Fruit fly (Drosophila melanogaster) whole organism, wandering third instar larva: ENCODE measurements around the gene mib2.
A peak's percentile ranks its signal among the peaks of the same experiment; 100 is the strongest.

Experiments used
- Abd-B ChIP-seq: fragments of >200 bp; optimal IDR thresholded peaks from 2 replicates; lab custom pipeline; 2017; ENCODE audit warnings: missing biosample characterization, missing genetic modification characterization
- CG32264 ChIP-seq: fragments of 200-800 bp; sonication (Bioruptor generic); optimal IDR thresholded peaks from 2 replicates; lab custom pipeline; 2016; ENCODE audit warnings: missing biosample characterization, missing genetic modification characterization
- CG9705 ChIP-seq: fragments of 200-800 bp; sonication (Bioruptor generic); optimal IDR thresholded peaks from 2 replicates; lab custom pipeline; 2018; ENCODE audit warnings: missing biosample characterization, mild to moderate bottlenecking, missing genetic modification characterization
- Dfd ChIP-seq: fragments of >200 bp; optimal IDR thresholded peaks from 2 replicates; lab custom pipeline; 2017; ENCODE audit warnings: missing biosample characterization, missing genetic modification characterization
- Dif ChIP-seq: fragments of 200-275, 200-300 bp; sonication (Bioruptor generic); optimal IDR thresholded peaks from 2 replicates; lab custom pipeline; 2018; ENCODE audit warnings: missing biosample characterization, missing genetic modification characterization; ENCODE audit not compliant: partially characterized antibody
- GATAd ChIP-seq: sonication (Bioruptor generic); optimal IDR thresholded peaks from 2 replicates; lab custom pipeline; 2016; ENCODE audit warnings: missing biosample characterization, missing genetic modification characterization
- Hr78 ChIP-seq: fragments of >200 bp; optimal IDR thresholded peaks from 2 replicates; lab custom pipeline; 2017; ENCODE audit warnings: missing biosample characterization, missing genetic modification characterization
- Jra ChIP-seq: sonication (Bioruptor generic); optimal IDR thresholded peaks from 2 replicates; lab custom pipeline; 2016; ENCODE audit warnings: missing biosample characterization, missing genetic modification characterization
- Myc ChIP-seq: fragments of >200 bp; optimal IDR thresholded peaks from 2 replicates; lab custom pipeline; 2017
- N ChIP-seq: fragments of >200 bp; optimal IDR thresholded peaks from 2 replicates; lab custom pipeline; 2018; ENCODE audit warnings: missing biosample characterization, missing external identifiers, missing genetic modification characterization
- OdsH ChIP-seq: fragments of 200-800 bp; sonication (Bioruptor generic); optimal IDR thresholded peaks from 2 replicates; lab custom pipeline; 2016; ENCODE audit warnings: missing biosample characterization, mild to moderate bottlenecking, missing genetic modification characterization
- Rel ChIP-seq, 2 experiments: fragments of 200-800 bp; sonication (Bioruptor generic) in 1 of 2; optimal IDR thresholded peaks; 2 replicates in 1 of 2; 3 replicates in 1 of 2; lab custom pipeline; 2016 to 2019; ENCODE audit warnings: mild to moderate bottlenecking in 2 of 2, missing biosample characterization in 2 of 2, missing genetic modification characterization in 2 of 2, moderate library complexity in 1 of 2
- Sp1 ChIP-seq: fragments of 200-800 bp; sonication (Bioruptor generic); optimal IDR thresholded peaks from 3 replicates; lab custom pipeline; 2019; ENCODE audit warnings: missing biosample characterization, mild to moderate bottlenecking, missing genetic modification characterization, moderate library complexity
- br ChIP-seq: fragments of 200-800 bp; sonication (Bioruptor generic); optimal IDR thresholded peaks from 2 replicates; lab custom pipeline; 2016; ENCODE audit warnings: missing biosample characterization, missing genetic modification characterization
- brk ChIP-seq: fragments of 200-800 bp; sonication (Bioruptor generic); optimal IDR thresholded peaks from 2 replicates; lab custom pipeline; 2016; ENCODE audit warnings: missing biosample characterization, mild to moderate bottlenecking, missing genetic modification characterization
- dsf ChIP-seq: sonication (Bioruptor generic); optimal IDR thresholded peaks from 2 replicates; lab custom pipeline; 2016; ENCODE audit warnings: missing biosample characterization, missing genetic modification characterization, borderline replicate concordance
- foxo ChIP-seq, 2 experiments: fragments of 200-800 bp; sonication (Bioruptor generic); optimal IDR thresholded peaks; 2 replicates in 1 of 2; 3 replicates in 1 of 2; lab custom pipeline; 2016 to 2017; ENCODE audit warnings: missing biosample characterization in 2 of 2, missing genetic modification characterization in 2 of 2
- fru ChIP-seq: fragments of 200-800 bp; sonication (Bioruptor generic); optimal IDR thresholded peaks from 3 replicates; lab custom pipeline; 2016; ENCODE audit warnings: missing biosample characterization, mild to moderate bottlenecking, missing genetic modification characterization
- h ChIP-seq: fragments of 200-800 bp; sonication (Bioruptor generic); optimal IDR thresholded peaks from 3 replicates; lab custom pipeline; 2016; ENCODE audit warnings: missing biosample characterization, mild to moderate bottlenecking, missing genetic modification characterization
- lola ChIP-seq: fragments of >200 bp; optimal IDR thresholded peaks from 2 replicates; lab custom pipeline; 2017; ENCODE audit warnings: missing biosample characterization, missing genetic modification characterization
- pan ChIP-seq: fragments of >200 bp; optimal IDR thresholded peaks from 2 replicates; lab custom pipeline; 2017
- psq ChIP-seq: fragments of 200-800 bp; sonication (Bioruptor generic); optimal IDR thresholded peaks from 3 replicates; lab custom pipeline; 2017; ENCODE audit warnings: missing biosample characterization, mild to moderate bottlenecking, missing genetic modification characterization, moderate library complexity
- rgr ChIP-seq: fragments of 200-800 bp; sonication (Bioruptor generic); optimal IDR thresholded peaks from 3 replicates; lab custom pipeline; 2016; ENCODE audit warnings: missing biosample characterization, mild to moderate bottlenecking, missing genetic modification characterization
- sage ChIP-seq: fragments of 200-800 bp; sonication (Bioruptor generic); optimal IDR thresholded peaks from 2 replicates; lab custom pipeline; 2016; ENCODE audit warnings: missing biosample characterization, mild to moderate bottlenecking, missing genetic modification characterization
- sv ChIP-seq: fragments of 200-800 bp; sonication (Bioruptor generic); optimal IDR thresholded peaks from 3 replicates; lab custom pipeline; 2016; ENCODE audit warnings: missing biosample characterization, missing genetic modification characterization
- tai ChIP-seq: sonication (Bioruptor generic); optimal IDR thresholded peaks from 2 replicates; lab custom pipeline; 2016; ENCODE audit warnings: missing biosample characterization, missing genetic modification characterization
- woc ChIP-seq: sonication (Bioruptor generic); optimal IDR thresholded peaks from 2 replicates; lab custom pipeline; 2016; ENCODE audit warnings: missing biosample characterization, mild to moderate bottlenecking, missing genetic modification characterization

mib2 gene

dm6 chr2L:19027246-19027886 lies 6.9 kb upstream of the mib2 start, which contains the start of gene Sidpn:
Gene Sidpn (plus strand): TSS chr2L:19027710.
- TF ChIP-seq psq (GFP tag; lab: Kevin White, UChicago) = no peak
- TF ChIP-seq pan = no peak
- no peak for TF ChIP-seq br (GFP tag; lab: Kevin White, UChicago)
- TF ChIP-seq rgr (GFP tag; lab: Kevin White, UChicago) = no peak
- no peak for TF ChIP-seq lola (GFP tag; lab: Kevin White, UChicago)
- TF ChIP-seq Dfd (GFP tag; lab: Kevin White, UChicago) = peak; percentile 89
- TF ChIP-seq Jra (GFP tag; lab: Kevin White, UChicago) = no peak

dm6 chr2L:19033288-19033687 lies 956 bp upstream of the mib2 start, which contains the start of gene hook:
Gene hook (minus strand): TSS chr2L:19033498.
- TF ChIP-seq Abd-B (GFP tag; lab: Kevin White, UChicago) = no peak
- peak; percentile 23 for TF ChIP-seq sage (GFP tag; lab: Kevin White, UChicago)

- TF ChIP-seq Rel (GFP tag; optimal IDR thresholded peaks at IDR 0.05; lab: Kevin White, UChicago) = no peak
- no peak for TF ChIP-seq Rel (tag; optimal IDR thresholded peaks at IDR 0.05; lab: Kevin White, UChicago)
- no peak for TF ChIP-seq rgr (GFP tag; lab: Kevin White, UChicago)
- no peak for TF ChIP-seq pan
- TF ChIP-seq tai (GFP tag; lab: Kevin White, UChicago) = no peak
- TF ChIP-seq CG32264 (GFP tag; lab: Kevin White, UChicago) = no peak
- TF ChIP-seq dsf (GFP tag; lab: Kevin White, UChicago) = no peak
- no peak for TF ChIP-seq Hr78 (GFP tag; lab: Kevin White, UChicago)
- no peak for TF ChIP-seq OdsH (GFP tag; lab: Kevin White, UChicago)
- TF ChIP-seq woc (GFP tag; lab: Kevin White, UChicago) = no peak
- no peak for TF ChIP-seq Myc (lab: Kevin White, UChicago)
- no peak for TF ChIP-seq brk
- no peak for TF ChIP-seq Sp1 (GFP tag; lab: Kevin White, UChicago)
Observed at dm6 chr2L:19035013-19035412, 769 bp downstream of the mib2 start.

- TF ChIP-seq Rel (GFP tag; optimal IDR thresholded peaks at IDR 0.05; lab: Kevin White, UChicago) = no peak
- TF ChIP-seq Rel (tag; optimal IDR thresholded peaks at IDR 0.05; lab: Kevin White, UChicago) = no peak
- peak; percentile 8 for TF ChIP-seq h
Observed at dm6 chr2L:19036105-19036714, 2.0 kb downstream of the mib2 start.

dm6 chr2L:19037011-19037410 lies 2.8 kb downstream of the mib2 start:
- TF ChIP-seq psq (GFP tag; lab: Kevin White, UChicago) (no peak), h (peak; percentile 4)

dm6 chr2L:19037455-19037854 lies 3.2 kb downstream of the mib2 start:
- TF ChIP-seq CG9705 (GFP tag; lab: Kevin White, UChicago) (no peak), OdsH (GFP tag; lab: Kevin White, UChicago) (no peak), Dif (GFP tag; lab: Kevin White, UChicago) (no peak), Myc (lab: Kevin White, UChicago) (no peak), rgr (GFP tag; lab: Kevin White, UChicago) (no peak), psq (GFP tag; lab: Kevin White, UChicago) (no peak), N (no peak), br (GFP tag; lab: Kevin White, UChicago) (no peak), GATAd (no peak), sv (no peak), foxo (GFP tag; optimal IDR thresholded peaks at IDR 0.05; lab: Kevin White, UChicago) (no peak), tai (GFP tag; lab: Kevin White, UChicago) (no peak), h (no peak), fru (GFP tag; lab: Kevin White, UChicago) (no peak)

dm6 chr2L:19041590-19041989 lies 7.3 kb downstream of the mib2 start, which contains the start of gene Catsup:
Gene Catsup (plus strand): TSS chr2L:19041862.
- TF ChIP-seq psq (GFP tag; lab: Kevin White, UChicago) (no peak), Sp1 (GFP tag; lab: Kevin White, UChicago) (no peak), OdsH (GFP tag; lab: Kevin White, UChicago) (no peak), dsf (GFP tag; lab: Kevin White, UChicago) (no peak), CG9705 (GFP tag; lab: Kevin White, UChicago) (no peak), Abd-B (GFP tag; lab: Kevin White, UChicago) (no peak), fru (GFP tag; lab: Kevin White, UChicago) (no peak)
